Worm (Caenorhabditis elegans) whole organism, L4/young adult: ENCODE data around the gene eor-1.

Experiments
- W03F9.2 ChIP-seq: fragments of 150-350 bp; optimal IDR thresholded peaks from 2 replicates; lab custom pipeline; 2014; ENCODE audit warnings: missing biosample characterization, missing genetic modification characterization
- him-1 ChIP-seq: sonication (generic microtip); optimal IDR thresholded peaks from 2 replicates; lab custom pipeline; 2016; ENCODE audit warnings: missing genotype, missing genetic modification reagents, missing genetic modification characterization, missing compliant biosample characterization

DNA sequence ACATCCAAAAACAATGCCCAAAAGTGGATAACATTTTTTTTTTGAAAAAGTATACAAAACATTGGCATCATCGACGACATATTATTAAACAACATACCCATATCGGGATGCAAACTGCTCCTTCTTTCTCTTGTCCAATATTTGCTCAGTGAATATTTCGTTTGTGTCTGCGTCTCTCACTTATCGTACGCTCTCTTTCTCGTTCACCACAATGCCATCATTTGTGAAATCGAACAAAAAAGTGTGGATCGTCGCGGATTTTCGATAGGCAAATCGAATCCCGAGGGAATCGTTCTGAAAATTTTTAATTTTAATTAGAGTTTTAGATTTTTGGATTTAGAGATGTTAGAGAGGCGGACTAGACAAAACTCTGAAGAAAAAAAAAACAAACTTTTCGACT, 47.8 kb upstream of the eor-1 start, which contains the start of gene tat-2:
- no peak for TF ChIP-seq W03F9.2 (tag; lab: Kevin White, UChicago)
- no peak for TF ChIP-seq him-1 (tag; lab: Kevin White, UChicago)
